Fruit fly (Drosophila melanogaster) whole organism, wandering third instar larva: Measurements from ENCODE around the gene Snx1.

Experiments used
- CG32264 ChIP-seq: fragments of 200-800 bp; sonication (Bioruptor generic); optimal IDR thresholded peaks from 2 replicates; lab custom pipeline; 2016; ENCODE audit warnings: missing biosample characterization, missing genetic modification characterization
- CG9705 ChIP-seq: fragments of 200-800 bp; sonication (Bioruptor generic); optimal IDR thresholded peaks from 2 replicates; lab custom pipeline; 2018; ENCODE audit warnings: missing biosample characterization, mild to moderate bottlenecking, missing genetic modification characterization
- CrebA ChIP-seq: fragments of 200-800 bp; sonication (Bioruptor generic); optimal IDR thresholded peaks from 2 replicates; lab custom pipeline; 2016; ENCODE audit warnings: missing biosample characterization, mild to moderate bottlenecking, missing genetic modification characterization, borderline replicate concordance
- Dfd ChIP-seq: fragments of >200 bp; optimal IDR thresholded peaks from 2 replicates; lab custom pipeline; 2017; ENCODE audit warnings: missing biosample characterization, missing genetic modification characterization
- Dif ChIP-seq: fragments of 200-275, 200-300 bp; sonication (Bioruptor generic); optimal IDR thresholded peaks from 2 replicates; lab custom pipeline; 2018; ENCODE audit warnings: missing biosample characterization, missing genetic modification characterization; ENCODE audit not compliant: partially characterized antibody
- GATAd ChIP-seq: sonication (Bioruptor generic); optimal IDR thresholded peaks from 2 replicates; lab custom pipeline; 2016; ENCODE audit warnings: missing biosample characterization, missing genetic modification characterization
- HLH106 ChIP-seq: fragments of 200-800 bp; optimal IDR thresholded peaks from 3 replicates; lab custom pipeline; 2019; ENCODE audit warnings: missing biosample characterization, mild to moderate bottlenecking, missing genetic modification characterization, moderate library complexity
- Hnf4 ChIP-seq: fragments of 200-800 bp; sonication (Bioruptor generic); optimal IDR thresholded peaks from 2 replicates; lab custom pipeline; 2016; ENCODE audit warnings: missing biosample characterization, mild to moderate bottlenecking, missing genetic modification characterization
- Hr78 ChIP-seq: fragments of >200 bp; optimal IDR thresholded peaks from 2 replicates; lab custom pipeline; 2017; ENCODE audit warnings: missing biosample characterization, missing genetic modification characterization
- Hr83 ChIP-seq: fragments of 200-300 bp; sonication (Bioruptor generic); optimal IDR thresholded peaks from 2 replicates; lab custom pipeline; 2016; ENCODE audit warnings: missing biosample characterization, mild to moderate bottlenecking, missing genetic modification characterization, moderate library complexity; ENCODE audit not compliant: poor library complexity, severe bottlenecking
- Jra ChIP-seq: sonication (Bioruptor generic); optimal IDR thresholded peaks from 2 replicates; lab custom pipeline; 2016; ENCODE audit warnings: missing biosample characterization, missing genetic modification characterization
- Myc ChIP-seq: fragments of >200 bp; optimal IDR thresholded peaks from 2 replicates; lab custom pipeline; 2017
- N ChIP-seq: fragments of >200 bp; optimal IDR thresholded peaks from 2 replicates; lab custom pipeline; 2018; ENCODE audit warnings: missing biosample characterization, missing external identifiers, missing genetic modification characterization
- OdsH ChIP-seq: fragments of 200-800 bp; sonication (Bioruptor generic); optimal IDR thresholded peaks from 2 replicates; lab custom pipeline; 2016; ENCODE audit warnings: missing biosample characterization, mild to moderate bottlenecking, missing genetic modification characterization
- Rel ChIP-seq, 2 experiments: fragments of 200-800 bp; sonication (Bioruptor generic) in 1 of 2; optimal IDR thresholded peaks; 2 replicates in 1 of 2; 3 replicates in 1 of 2; lab custom pipeline; 2016 to 2019; ENCODE audit warnings: mild to moderate bottlenecking in 2 of 2, missing biosample characterization in 2 of 2, missing genetic modification characterization in 2 of 2, moderate library complexity in 1 of 2
- Sp1 ChIP-seq: fragments of 200-800 bp; sonication (Bioruptor generic); optimal IDR thresholded peaks from 3 replicates; lab custom pipeline; 2019; ENCODE audit warnings: missing biosample characterization, mild to moderate bottlenecking, missing genetic modification characterization, moderate library complexity
- Vsx2 ChIP-seq: fragments of 200-300, 225-300 bp; sonication (Bioruptor generic); optimal IDR thresholded peaks from 2 replicates; lab custom pipeline; 2018; ENCODE audit warnings: missing biosample characterization, missing genetic modification characterization; ENCODE audit not compliant: partially characterized antibody
- br ChIP-seq: fragments of 200-800 bp; sonication (Bioruptor generic); optimal IDR thresholded peaks from 2 replicates; lab custom pipeline; 2016; ENCODE audit warnings: missing biosample characterization, missing genetic modification characterization
- dl ChIP-seq, 2 experiments: fragments of 175-275, 200-275 bp in 1 of 2; fragments of 200-275 bp in 1 of 2; sonication (Bioruptor generic); optimal IDR thresholded peaks; lab custom pipeline; 2018; ENCODE audit warnings: mild to moderate bottlenecking in 2 of 2, missing biosample characterization in 2 of 2, missing genetic modification characterization in 2 of 2, moderate library complexity in 2 of 2; ENCODE audit not compliant: partially characterized antibody in 2 of 2, insufficient read depth in 1 of 2
- dmrt93B ChIP-seq: fragments of 200-800 bp; sonication (Bioruptor generic); optimal IDR thresholded peaks from 2 replicates; lab custom pipeline; 2018; ENCODE audit warnings: missing biosample characterization, mild to moderate bottlenecking, missing genetic modification characterization
- dsf ChIP-seq: sonication (Bioruptor generic); optimal IDR thresholded peaks from 2 replicates; lab custom pipeline; 2016; ENCODE audit warnings: missing biosample characterization, missing genetic modification characterization, borderline replicate concordance
- ey ChIP-seq: fragments of 200-800 bp; sonication (Bioruptor generic); optimal IDR thresholded peaks from 2 replicates; lab custom pipeline; 2016; ENCODE audit warnings: missing biosample characterization, missing genetic modification characterization
- fru ChIP-seq: fragments of 200-800 bp; sonication (Bioruptor generic); optimal IDR thresholded peaks from 3 replicates; lab custom pipeline; 2016; ENCODE audit warnings: missing biosample characterization, mild to moderate bottlenecking, missing genetic modification characterization
- h ChIP-seq: fragments of 200-800 bp; sonication (Bioruptor generic); optimal IDR thresholded peaks from 3 replicates; lab custom pipeline; 2016; ENCODE audit warnings: missing biosample characterization, mild to moderate bottlenecking, missing genetic modification characterization
- pan ChIP-seq: fragments of >200 bp; optimal IDR thresholded peaks from 2 replicates; lab custom pipeline; 2017
- psq ChIP-seq: fragments of 200-800 bp; sonication (Bioruptor generic); optimal IDR thresholded peaks from 3 replicates; lab custom pipeline; 2017; ENCODE audit warnings: missing biosample characterization, mild to moderate bottlenecking, missing genetic modification characterization, moderate library complexity
- rgr ChIP-seq: fragments of 200-800 bp; sonication (Bioruptor generic); optimal IDR thresholded peaks from 3 replicates; lab custom pipeline; 2016; ENCODE audit warnings: missing biosample characterization, mild to moderate bottlenecking, missing genetic modification characterization
- sage ChIP-seq: fragments of 200-800 bp; sonication (Bioruptor generic); optimal IDR thresholded peaks from 2 replicates; lab custom pipeline; 2016; ENCODE audit warnings: missing biosample characterization, mild to moderate bottlenecking, missing genetic modification characterization
- sv ChIP-seq: fragments of 200-800 bp; sonication (Bioruptor generic); optimal IDR thresholded peaks from 3 replicates; lab custom pipeline; 2016; ENCODE audit warnings: missing biosample characterization, missing genetic modification characterization
- tai ChIP-seq: sonication (Bioruptor generic); optimal IDR thresholded peaks from 2 replicates; lab custom pipeline; 2016; ENCODE audit warnings: missing biosample characterization, missing genetic modification characterization
- usp ChIP-seq: fragments of >200 bp; optimal IDR thresholded peaks from 2 replicates; lab custom pipeline; 2017; ENCODE audit warnings: missing biosample characterization, missing genetic modification characterization
- woc ChIP-seq: sonication (Bioruptor generic); optimal IDR thresholded peaks from 2 replicates; lab custom pipeline; 2016; ENCODE audit warnings: missing biosample characterization, mild to moderate bottlenecking, missing genetic modification characterization

Gene Snx1

DNA sequence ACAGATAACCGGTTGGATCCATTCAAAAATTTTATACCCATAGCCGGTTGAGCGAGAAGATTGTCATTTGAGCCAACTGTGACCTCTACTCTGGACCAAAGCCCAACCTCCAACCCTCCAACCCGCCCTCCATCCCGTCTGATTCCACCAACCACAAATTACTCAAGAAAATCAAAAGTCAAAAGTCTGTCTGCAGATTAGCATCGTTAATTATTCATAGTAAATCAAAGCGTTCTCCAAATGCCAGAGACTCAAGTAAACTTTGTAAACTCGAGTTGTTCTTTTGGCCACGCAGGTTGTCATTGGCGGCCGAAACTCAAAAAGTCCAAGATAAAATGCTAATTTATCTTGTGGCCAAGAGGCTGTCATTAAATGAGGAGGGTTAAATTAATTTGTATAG is 31.9 kb upstream of the Snx1 start:
- no peak for TF ChIP-seq usp (GFP tag; lab: Kevin White, UChicago)
- TF ChIP-seq pan = no peak
- no peak for TF ChIP-seq sv (GFP tag; lab: Kevin White, UChicago)
- TF ChIP-seq CrebA (GFP tag; lab: Kevin White, UChicago) = no peak
- no peak for TF ChIP-seq Rel (GFP tag; optimal IDR thresholded peaks at IDR 0.05; lab: Kevin White, UChicago)
- TF ChIP-seq Rel (tag; optimal IDR thresholded peaks at IDR 0.05; lab: Kevin White, UChicago) = no peak
- no peak for TF ChIP-seq sage (GFP tag; lab: Kevin White, UChicago)
- TF ChIP-seq tai = no peak
- TF ChIP-seq Jra (GFP tag; lab: Kevin White, UChicago) = no peak
- no peak for TF ChIP-seq woc (GFP tag; lab: Kevin White, UChicago)
- TF ChIP-seq CG32264 (GFP tag; lab: Kevin White, UChicago) = no peak
- no peak for TF ChIP-seq dl (GFP tag; optimal IDR thresholded peaks at IDR 0.05; lab: Kevin White, UChicago; ENCODE audit: insufficient read depth in 1 of 2, partially characterized antibody in 2 of 2)
- TF ChIP-seq HLH106 (tag; lab: Kevin White, UChicago) = no peak
- TF ChIP-seq h (GFP tag; lab: Kevin White, UChicago) = no peak
- no peak for TF ChIP-seq Dfd (GFP tag; lab: Kevin White, UChicago)
- TF ChIP-seq OdsH (GFP tag; lab: Kevin White, UChicago) = no peak
- no peak for TF ChIP-seq dsf
- no peak for TF ChIP-seq Vsx2 (GFP tag; lab: Kevin White, UChicago)
- TF ChIP-seq fru (GFP tag; lab: Kevin White, UChicago) = no peak

DNA sequence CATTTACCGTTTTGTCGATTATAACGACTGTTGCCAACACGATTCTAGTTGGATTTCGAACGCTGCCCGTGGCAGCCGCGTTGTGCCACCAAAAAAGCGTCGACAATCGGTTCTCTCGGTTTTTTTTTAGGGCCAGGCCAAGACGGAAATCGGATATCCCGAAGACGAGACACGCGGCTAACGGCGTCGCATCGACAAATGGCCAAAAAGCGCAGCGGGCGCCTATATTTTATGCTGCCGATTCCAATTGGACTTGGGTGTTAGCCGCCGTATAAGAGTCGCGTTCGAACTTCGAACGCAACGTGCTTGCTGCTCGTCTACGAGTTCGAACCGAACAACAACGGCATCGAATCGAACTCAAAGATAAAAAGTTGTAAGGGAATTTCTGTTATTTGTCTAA is 26.7 kb upstream of the Snx1 start:
- TF ChIP-seq GATAd (no peak), Myc (lab: Kevin White, UChicago) (no peak), dmrt93B (GFP tag; lab: Kevin White, UChicago) (no peak), HLH106 (tag; lab: Kevin White, UChicago) (no peak), CG9705 (GFP tag; lab: Kevin White, UChicago) (no peak), Jra (GFP tag; lab: Kevin White, UChicago) (no peak), woc (GFP tag; lab: Kevin White, UChicago) (no peak), fru (GFP tag; lab: Kevin White, UChicago) (no peak), CG32264 (GFP tag; lab: Kevin White, UChicago) (no peak), Sp1 (no peak), CrebA (GFP tag; lab: Kevin White, UChicago) (no peak), Dif (GFP tag; lab: Kevin White, UChicago) (no peak), OdsH (GFP tag; lab: Kevin White, UChicago) (no peak), Vsx2 (GFP tag; lab: Kevin White, UChicago) (no peak), h (GFP tag; lab: Kevin White, UChicago) (no peak)

DNA sequence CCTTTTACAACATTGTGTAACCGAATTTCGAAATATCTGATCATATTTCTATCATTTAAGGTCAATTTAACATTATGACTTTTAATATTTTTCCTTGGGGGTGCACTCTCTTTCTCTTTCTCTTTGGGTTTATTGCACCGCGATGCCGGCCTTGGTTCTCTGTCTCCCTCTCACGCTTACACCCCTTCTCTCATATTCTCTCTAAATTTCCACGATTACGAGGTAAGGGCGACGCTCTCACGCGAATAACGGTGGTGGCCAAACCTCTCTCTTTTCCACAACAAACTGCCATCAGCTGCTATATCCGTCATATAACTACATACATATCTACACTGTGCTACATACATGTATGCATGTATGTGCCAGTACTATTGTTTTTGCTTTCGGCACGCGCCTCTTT is 23.5 kb upstream of the Snx1 start:
- TF ChIP-seq Vsx2 (GFP tag; lab: Kevin White, UChicago) = no peak
- no peak for TF ChIP-seq Hnf4
- TF ChIP-seq pan = no peak
- no peak for TF ChIP-seq dl (GFP tag; optimal IDR thresholded peaks at IDR 0.05; lab: Kevin White, UChicago; ENCODE audit: insufficient read depth in 1 of 2, partially characterized antibody in 2 of 2)
- TF ChIP-seq GATAd = no peak
- no peak for TF ChIP-seq br (GFP tag; lab: Kevin White, UChicago)
- TF ChIP-seq fru (GFP tag; lab: Kevin White, UChicago) = no peak
- TF ChIP-seq N = no peak
- no peak for TF ChIP-seq Dfd (GFP tag; lab: Kevin White, UChicago)
- no peak for TF ChIP-seq Myc (lab: Kevin White, UChicago)
- no peak for TF ChIP-seq sv (GFP tag; lab: Kevin White, UChicago)
- no peak for TF ChIP-seq ey
- no peak for TF ChIP-seq dmrt93B (GFP tag; lab: Kevin White, UChicago)

DNA sequence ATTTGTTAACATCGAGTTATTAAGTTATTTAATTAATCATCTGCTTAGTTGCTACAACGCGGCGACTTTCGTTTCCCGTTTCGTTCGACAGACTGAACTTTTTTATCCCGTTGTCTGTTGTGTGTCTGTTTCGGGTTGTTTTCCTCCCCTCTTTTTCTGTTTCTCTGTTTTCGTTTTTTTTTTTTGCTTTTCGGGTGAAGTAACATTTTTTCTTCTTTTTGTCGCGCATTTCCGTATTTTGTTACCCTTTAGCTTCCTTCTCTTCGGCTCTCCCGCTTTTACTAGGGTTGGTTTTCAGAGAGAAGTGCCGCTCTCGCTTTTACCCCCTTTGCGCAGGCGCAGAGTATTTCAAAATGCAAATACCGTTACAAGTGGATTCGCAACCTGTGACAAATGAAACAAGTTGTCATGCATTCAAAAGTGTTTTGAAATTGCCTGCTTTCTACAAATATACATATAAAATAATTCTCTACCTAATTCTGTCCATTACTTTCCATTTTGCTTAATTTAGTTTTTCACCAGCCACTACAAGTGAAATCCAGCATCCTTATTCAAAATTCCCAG is 22.7 kb upstream of the Snx1 start, which contains the start of gene Pgant2:
Gene Pgant2, minus strand, starts transcription at position 51 of the 564 bp plus-strand sequence.
- TF ChIP-seq Jra (GFP tag; lab: Kevin White, UChicago) (no peak), Dfd (GFP tag; lab: Kevin White, UChicago) (no peak), pan (no peak), CG32264 (GFP tag; lab: Kevin White, UChicago) (no peak), CG9705 (GFP tag; lab: Kevin White, UChicago) (no peak), dsf (no peak), Hr83 (no peak), Dif (GFP tag; lab: Kevin White, UChicago) (no peak), Vsx2 (GFP tag; lab: Kevin White, UChicago) (peak; percentile 33), GATAd (no peak), psq (GFP tag; lab: Kevin White, UChicago) (peak; percentile 8), fru (GFP tag; lab: Kevin White, UChicago) (no peak), Hr78 (GFP tag; lab: Kevin White, UChicago) (no peak), rgr (GFP tag; lab: Kevin White, UChicago) (no peak)
- TF ChIP-seq, all 38 proteins: peak for 2
